Worm (Caenorhabditis elegans) whole organism, L1 larva: ENCODE data around the gene C49H3.3.

ENCODE experiments used
- blmp-1 ChIP-seq: fragments of 150-350 bp; optimal IDR thresholded peaks from 2 replicates; lab custom pipeline; 2014; ENCODE audit warnings: missing biosample characterization, missing genetic modification characterization
- egl-13 ChIP-seq: sonication (generic microtip); optimal IDR thresholded peaks from 2 replicates; lab custom pipeline; 2016; ENCODE audit warnings: missing genotype, missing genetic modification reagents, missing genetic modification characterization, missing compliant biosample characterization
- fkh-10 ChIP-seq: sonication (generic microtip); optimal IDR thresholded peaks from 2 replicates; lab custom pipeline; 2017; ENCODE audit warnings: missing biosample characterization, missing genetic modification reagents, missing genetic modification characterization
- jun-1 ChIP-seq: fragments of 150-350 bp; optimal IDR thresholded peaks from 2 replicates; lab custom pipeline; 2014; ENCODE audit warnings: missing biosample characterization, missing genetic modification reagents, missing genetic modification characterization
- mdl-1 ChIP-seq, 2 experiments: fragments of 150-350 bp; optimal IDR thresholded peaks; 2 replicates each; lab custom pipeline; 2014 to 2017; ENCODE audit warnings: missing biosample characterization in 2 of 2, missing genetic modification characterization in 2 of 2, inconsistent platforms in 1 of 2
- nhr-11 ChIP-seq: fragments of 150-350 bp; optimal IDR thresholded peaks from 2 replicates; lab custom pipeline; 2014; ENCODE audit warnings: missing biosample characterization, missing genetic modification characterization
- snpc-4 ChIP-seq: fragments of 150-350 bp; optimal IDR thresholded peaks from 2 replicates; lab custom pipeline; 2014; ENCODE audit warnings: missing biosample characterization, missing genetic modification characterization
- tbx-2 ChIP-seq: sonication (generic microtip); optimal IDR thresholded peaks from 2 replicates; lab custom pipeline; 2016; ENCODE audit warnings: missing genetic modification characterization, missing compliant biosample characterization
- unc-130 ChIP-seq: fragments of 150-350 bp; optimal IDR thresholded peaks from 2 replicates; lab custom pipeline; 2017; ENCODE audit warnings: missing biosample characterization, missing genetic modification characterization, inconsistent platforms
- unc-30 ChIP-seq: sonication (generic microtip); optimal IDR thresholded peaks from 2 replicates; lab custom pipeline; 2017; ENCODE audit warnings: missing biosample characterization, missing genetic modification characterization

DNA sequence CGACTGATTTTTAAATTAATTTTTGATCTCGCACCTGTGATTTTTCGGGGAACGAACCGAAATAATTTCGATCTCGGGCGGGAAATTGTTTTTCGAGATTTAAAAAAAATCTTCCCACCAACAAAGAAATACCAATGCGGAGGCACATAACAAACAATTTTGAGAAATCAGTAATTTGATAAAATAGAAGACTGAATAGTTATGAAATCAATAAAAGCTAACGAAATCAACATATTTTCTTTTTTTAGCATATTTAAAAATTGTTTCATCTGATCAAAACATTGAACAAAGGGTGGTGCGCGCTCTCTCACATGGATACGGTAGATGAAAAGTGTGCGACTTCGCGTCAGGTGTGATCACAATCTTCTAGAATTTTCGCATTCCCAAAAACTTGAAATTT lies 33.9 kb downstream of the C49H3.3 start:
- TF ChIP-seq nhr-11 (no peak), blmp-1 (tag; lab: Kevin White, UChicago) (no peak), egl-13 (tag; lab: Kevin White, UChicago) (no peak), unc-30 (tag; lab: Kevin White, UChicago) (no peak), tbx-2 (no peak), mdl-1 (tag; optimal IDR thresholded peaks at IDR 0.05; lab: Kevin White, UChicago) (no peak), fkh-10 (no peak), snpc-4 (tag; lab: Kevin White, UChicago) (no peak), jun-1 (tag; lab: Kevin White, UChicago) (no peak), unc-130 (tag; lab: Kevin White, UChicago) (no peak)
